Worm (Caenorhabditis elegans) whole organism, L1 larva: ENCODE data around the gene cnnm-2.

ENCODE experiments used
- ceh-82 ChIP-seq, 3 experiments: fragments of 150-350 bp in 1 of 3; sonication (generic microtip) in 2 of 3; optimal IDR thresholded peaks; 2 replicates each; lab custom pipeline; 2014 to 2017; ENCODE audit warnings: missing biosample characterization in 3 of 3, missing genetic modification characterization in 3 of 3
- pqm-1 ChIP-seq: sonication (generic microtip); optimal IDR thresholded peaks from 3 replicates; lab custom pipeline; 2017; ENCODE audit warnings: missing biosample characterization, missing genetic modification characterization
- unc-130 ChIP-seq: fragments of 150-350 bp; optimal IDR thresholded peaks from 2 replicates; lab custom pipeline; 2017; ENCODE audit warnings: missing biosample characterization, missing genetic modification characterization, inconsistent platforms

DNA sequence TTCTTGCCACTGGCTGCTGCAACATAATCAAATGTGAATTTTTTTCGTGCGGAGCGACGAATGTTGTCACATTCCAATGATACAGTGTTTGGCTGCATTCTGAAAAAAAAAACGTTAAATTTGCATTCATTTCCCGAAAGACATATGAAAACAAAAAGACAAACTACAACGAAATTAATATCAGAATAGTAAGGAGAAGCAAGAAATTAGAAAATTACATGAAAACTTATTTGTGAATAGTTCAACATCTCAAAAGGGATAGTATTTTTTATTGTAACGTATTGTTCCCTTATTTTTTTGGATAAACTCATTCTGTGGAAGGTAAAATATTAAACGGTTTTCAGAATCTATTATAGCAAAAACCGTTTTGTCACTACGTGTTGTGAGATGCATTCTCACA is 41.6 kb downstream of the cnnm-2 start, which contains the start of gene sprp-4:
- no peak for TF ChIP-seq ceh-82 (tag; optimal IDR thresholded peaks at IDR 0.05; lab: Kevin White, UChicago)
- TF ChIP-seq unc-130 (tag; lab: Kevin White, UChicago): no peak
- no peak for TF ChIP-seq pqm-1
